Fruit fly (Drosophila melanogaster): Measurements from ENCODE around the gene CG34133.

The CG34133 gene

dm6 chr3R:29867470-29867869 is 1.7 kb upstream of the CG34133 start:
- TF ChIP-seq zen2 (GFP tag; IDR thresholded peaks at IDR 0.05; ENCODE audit: partially characterized antibody) (no peak), chif (GFP tag; optimal IDR thresholded peaks at IDR 0.05) (no peak), CG11560 (tag; IDR thresholded peaks at IDR 0.05) (no peak), CG8478 (optimal IDR thresholded peaks at IDR 0.05) (no peak), Bteb2 (GFP tag; optimal IDR thresholded peaks at IDR 0.05) (no peak), kni (GFP tag; optimal IDR thresholded peaks at IDR 0.05) (no peak), sr (GFP tag; IDR thresholded peaks at IDR 0.05) (no peak), Stat92E (GFP tag; optimal IDR thresholded peaks at IDR 0.05) (no peak), crp (GFP tag; optimal IDR thresholded peaks at IDR 0.05) (no peak), CG11456 (GFP tag; IDR thresholded peaks at IDR 0.05) (no peak), Sin3A (optimal IDR thresholded peaks at IDR 0.05) (no peak), Sry-β (GFP tag; optimal IDR thresholded peaks at IDR 0.05) (no peak), Deaf1 (tag; optimal IDR thresholded peaks at IDR 0.05) (no peak), pan (optimal IDR thresholded peaks at IDR 0.05) (no peak), pan (GFP tag; optimal IDR thresholded peaks at IDR 0.05 in 1 of 2, IDR thresholded peaks at IDR 0.05 in 1 of 2) (no peak), CG14014 (GFP tag; IDR thresholded peaks at IDR 0.05) (no peak), CG10274 (GFP tag; optimal IDR thresholded peaks at IDR 0.05) (no peak), insv (GFP tag; optimal IDR thresholded peaks at IDR 0.05) (no peak)

DNA sequence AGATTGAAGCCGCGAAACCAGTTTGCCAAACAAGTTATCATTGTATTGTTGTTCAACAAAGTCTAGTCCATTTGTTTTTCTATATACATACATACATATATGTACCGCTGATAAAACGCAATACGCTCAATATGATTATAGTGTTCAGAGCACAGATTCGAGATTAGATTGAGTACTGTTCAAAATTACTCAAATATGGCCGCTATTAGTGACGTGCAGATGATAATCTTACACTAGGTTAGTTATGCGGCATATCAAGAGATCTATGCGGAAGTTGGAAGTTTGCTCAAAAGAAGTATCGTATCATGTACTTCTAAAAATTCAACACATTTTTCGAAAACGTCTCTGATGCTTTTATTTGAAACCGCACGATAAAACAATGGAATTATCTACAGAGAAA is 1.3 kb upstream of the CG34133 start:
- TF ChIP-seq exex (tag; optimal IDR thresholded peaks at IDR 0.05) (peak; percentile 64), CG10431 (GFP tag; optimal IDR thresholded peaks at IDR 0.05) (no peak), zfh2 (GFP tag; optimal IDR thresholded peaks at IDR 0.05) (no peak), vfl (GFP tag; optimal IDR thresholded peaks at IDR 0.05) (no peak), CG10321 (GFP tag; IDR thresholded peaks at IDR 0.05) (no peak), dan (GFP tag; IDR thresholded peaks at IDR 0.05) (no peak), CG11247 (GFP tag; IDR thresholded peaks at IDR 0.05) (no peak), Eip74EF (GFP tag; optimal IDR thresholded peaks at IDR 0.05) (peak in 1 of 2 experiments; percentile 36), CG11398 (GFP tag; optimal IDR thresholded peaks at IDR 0.05) (no peak), lab (GFP tag; optimal IDR thresholded peaks at IDR 0.05) (no peak), grn (GFP tag; optimal IDR thresholded peaks at IDR 0.05) (peak; percentile 94), Hr51 (GFP tag; optimal IDR thresholded peaks at IDR 0.05) (no peak), abd-A (tag; optimal IDR thresholded peaks at IDR 0.05) (no peak), CG31365 (tag; optimal IDR thresholded peaks at IDR 0.05) (no peak), gsb-n (tag; optimal IDR thresholded peaks at IDR 0.05) (no peak), sens-2 (GFP tag; IDR thresholded peaks at IDR 0.05) (no peak), mirr (GFP tag; optimal IDR thresholded peaks at IDR 0.05) (peak; percentile 47), CG13296 (GFP tag; optimal IDR thresholded peaks at IDR 0.05) (peak; percentile 25), Gsc (GFP tag; IDR thresholded peaks at IDR 0.05) (no peak), chinmo (GFP tag; IDR thresholded peaks at IDR 0.05; ENCODE audit: partially characterized antibody) (peak; percentile 67; the same call in 2 of the 4 replicates), pita (GFP tag; optimal IDR thresholded peaks at IDR 0.05) (no peak), CG8924 (tag; optimal IDR thresholded peaks at IDR 0.05) (peak; percentile 21), CG17361 (GFP tag; IDR thresholded peaks at IDR 0.05) (no peak), CG34224 (GFP tag; IDR thresholded peaks at IDR 0.05; ENCODE audit: partially characterized antibody) (peak; percentile 33; the same call in 1 of the 3 replicates), Trl (optimal IDR thresholded peaks at IDR 0.05) (peak in 1 of 2 experiments; percentile 0), Trl (GFP tag; optimal IDR thresholded peaks at IDR 0.05) (no peak), cg (GFP tag; optimal IDR thresholded peaks at IDR 0.05) (peak; percentile 25), z (GFP tag; IDR thresholded peaks at IDR 0.05) (peak; percentile 93), HLH3B (GFP tag; IDR thresholded peaks at IDR 0.05) (no peak), CG7786 (GFP tag; optimal IDR thresholded peaks at IDR 0.05) (no peak), Pdp1 (GFP tag; optimal IDR thresholded peaks at IDR 0.05) (peak in 1 of 2 experiments; percentile 0), Mad (GFP tag; optimal IDR thresholded peaks at IDR 0.05) (no peak), h (optimal IDR thresholded peaks at IDR 0.05) (no peak)
